Worm (Caenorhabditis elegans): ENCODE results near the gene ostf-4.

ostf-4 gene

ce11 chrIII:10270778-10271307, 47.5 kb downstream of the ostf-4 start, which contains the start of gene cnk-1 (continued):
- peak; percentile 97 for TF ChIP-seq madf-6 (GFP tag; IDR thresholded peaks at IDR 0.05)
- TF ChIP-seq nhr-27 (tag; optimal IDR thresholded peaks at IDR 0.05): no peak
- no peak for TF ChIP-seq nhr-90 (tag; optimal IDR thresholded peaks at IDR 0.05)
- peak; percentile 93 for TF ChIP-seq ceh-100 (GFP tag; IDR thresholded peaks at IDR 0.05)
- TF ChIP-seq attf-3 (GFP tag; conservative IDR thresholded peaks at IDR 0.05): peak; percentile 80
- TF ChIP-seq lin-26 (GFP tag; IDR thresholded peaks at IDR 0.05): peak; percentile 84
- TF ChIP-seq hlh-12 (tag; optimal IDR thresholded peaks at IDR 0.05): no peak
- no peak for TF ChIP-seq ama-1 (optimal IDR thresholded peaks at IDR 0.05)
- no peak for TF ChIP-seq ama-1 (GFP tag; optimal IDR thresholded peaks at IDR 0.05)

Measured in whole organism, young adult.